Worm (Caenorhabditis elegans) whole organism, late embryonic: Measurements from ENCODE around the gene let-418.

Experiments
- C08G9.2 ChIP-seq: sonication (generic microtip); optimal IDR thresholded peaks from 2 replicates; lab custom pipeline; 2016; ENCODE audit warnings: mild to moderate bottlenecking, missing genetic modification characterization, moderate library complexity, missing compliant biosample characterization
- K09A11.1 ChIP-seq: sonication (generic microtip); optimal IDR thresholded peaks from 2 replicates; lab custom pipeline; 2017; ENCODE audit warnings: antibody characterized with exemption, mild to moderate bottlenecking, missing genetic modification characterization, missing compliant biosample characterization; ENCODE audit not compliant: insufficient read depth
- ceh-14 ChIP-seq: sonication (generic microtip); optimal IDR thresholded peaks from 2 replicates; lab custom pipeline; 2016; ENCODE audit warnings: missing genotype, missing genetic modification characterization, missing compliant biosample characterization
- ceh-19 ChIP-seq: fragments of 200-800 bp; sonication (Bioruptor generic); optimal IDR thresholded peaks from 2 replicates; lab custom pipeline; 2018; ENCODE audit warnings: mild to moderate bottlenecking, missing genetic modification characterization, missing compliant biosample characterization
- ceh-31 ChIP-seq: sonication (generic microtip); optimal IDR thresholded peaks from 2 replicates; lab custom pipeline; 2016; ENCODE audit warnings: missing genetic modification characterization, missing compliant biosample characterization
- ceh-34 ChIP-seq: sonication (generic microtip); optimal IDR thresholded peaks from 2 replicates; lab custom pipeline; 2016; ENCODE audit warnings: mild to moderate bottlenecking, missing genetic modification characterization, missing compliant biosample characterization
- ceh-48 ChIP-seq: sonication (generic microtip); optimal IDR thresholded peaks from 2 replicates; lab custom pipeline; 2016; ENCODE audit warnings: missing genetic modification characterization, inconsistent platforms, missing compliant biosample characterization
- ceh-6 ChIP-seq: fragments of 200-800 bp; sonication (Bioruptor generic); optimal IDR thresholded peaks from 2 replicates; lab custom pipeline; 2018; ENCODE audit warnings: mild to moderate bottlenecking, missing genetic modification characterization, missing compliant biosample characterization
- elt-2 ChIP-seq: sonication (generic microtip); optimal IDR thresholded peaks from 2 replicates; lab custom pipeline; 2016; ENCODE audit warnings: missing genetic modification reagents, missing genetic modification characterization, missing compliant biosample characterization
- elt-4 ChIP-seq: sonication (generic microtip); optimal IDR thresholded peaks from 2 replicates; lab custom pipeline; 2016; ENCODE audit warnings: missing genetic modification characterization, missing compliant biosample characterization
- ets-4 ChIP-seq: sonication (generic microtip); optimal IDR thresholded peaks from 2 replicates; lab custom pipeline; 2016; ENCODE audit warnings: missing genetic modification characterization, missing compliant biosample characterization
- eyg-1 ChIP-seq: sonication (generic microtip); optimal IDR thresholded peaks from 2 replicates; lab custom pipeline; 2016; ENCODE audit warnings: missing genotype, missing genetic modification characterization, missing compliant biosample characterization
- fax-1 ChIP-seq: sonication (generic microtip); optimal IDR thresholded peaks from 2 replicates; lab custom pipeline; 2016; ENCODE audit warnings: missing genotype, missing genetic modification characterization, missing compliant biosample characterization
- fkh-10 ChIP-seq: fragments of 150-350 bp; optimal IDR thresholded peaks from 2 replicates; lab custom pipeline; 2014; ENCODE audit warnings: missing biosample characterization, missing genetic modification reagents, missing genetic modification characterization
- hlh-13 ChIP-seq: fragments of 200-800 bp; sonication (Bioruptor generic); optimal IDR thresholded peaks from 2 replicates; lab custom pipeline; 2018; ENCODE audit warnings: mild to moderate bottlenecking, missing genetic modification characterization, missing compliant biosample characterization
- hlh-30 ChIP-seq: sonication (generic microtip); optimal IDR thresholded peaks from 2 replicates; lab custom pipeline; 2017; ENCODE audit warnings: antibody characterized with exemption, missing genetic modification characterization, missing compliant biosample characterization; ENCODE audit not compliant: insufficient read depth
- hlh-8 ChIP-seq: sonication (generic microtip); optimal IDR thresholded peaks from 2 replicates; lab custom pipeline; 2016; ENCODE audit warnings: missing genotype, missing genetic modification characterization, missing compliant biosample characterization
- lin-11 ChIP-seq: fragments of 200-800 bp; sonication (Bioruptor generic); optimal IDR thresholded peaks from 2 replicates; lab custom pipeline; 2018; ENCODE audit warnings: mild to moderate bottlenecking, missing genetic modification characterization, missing compliant biosample characterization
- madf-2 ChIP-seq: sonication (generic microtip); optimal IDR thresholded peaks from 2 replicates; lab custom pipeline; 2017; ENCODE audit warnings: missing genetic modification characterization, missing compliant biosample characterization
- odd-2 ChIP-seq: sonication (generic microtip); optimal IDR thresholded peaks from 2 replicates; lab custom pipeline; 2017; ENCODE audit warnings: antibody characterized with exemption, mild to moderate bottlenecking, missing genetic modification characterization, missing compliant biosample characterization
- pag-3 ChIP-seq: sonication (generic microtip); optimal IDR thresholded peaks from 2 replicates; lab custom pipeline; 2016; ENCODE audit warnings: missing compliant biosample characterization, missing genetic modification characterization, borderline replicate concordance
- pha-2 ChIP-seq: sonication (generic microtip); optimal IDR thresholded peaks from 2 replicates; lab custom pipeline; 2017; ENCODE audit warnings: mild to moderate bottlenecking, missing genetic modification characterization, missing compliant biosample characterization
- pqm-1 ChIP-seq: sonication (generic microtip); optimal IDR thresholded peaks from 2 replicates; lab custom pipeline; 2016; ENCODE audit warnings: missing genetic modification characterization, missing compliant biosample characterization
- pros-1 ChIP-seq: fragments of 150-350 bp; optimal IDR thresholded peaks from 2 replicates; lab custom pipeline; 2014; ENCODE audit warnings: missing biosample characterization, missing genetic modification reagents, missing genetic modification characterization
- rnt-1 ChIP-seq: sonication (generic microtip); optimal IDR thresholded peaks from 2 replicates; lab custom pipeline; 2016; ENCODE audit warnings: missing genetic modification characterization, missing compliant biosample characterization
- sox-4 ChIP-seq: sonication (generic microtip); optimal IDR thresholded peaks from 2 replicates; lab custom pipeline; 2017; ENCODE audit warnings: mild to moderate bottlenecking, missing genetic modification characterization, inconsistent platforms, missing compliant biosample characterization
- tbx-2 ChIP-seq: sonication (generic microtip); optimal IDR thresholded peaks from 2 replicates; lab custom pipeline; 2016; ENCODE audit warnings: missing genetic modification characterization, missing compliant biosample characterization
- ttx-3 ChIP-seq: sonication (generic microtip); optimal IDR thresholded peaks from 2 replicates; lab custom pipeline; 2016; ENCODE audit warnings: missing genetic modification reagents, missing genetic modification characterization, missing compliant biosample characterization
- unc-55 ChIP-seq: sonication (generic microtip); optimal IDR thresholded peaks from 2 replicates; lab custom pipeline; 2017; ENCODE audit warnings: missing biosample characterization, missing genetic modification reagents, missing genetic modification characterization
- zip-5 ChIP-seq: sonication (generic microtip); optimal IDR thresholded peaks from 2 replicates; lab custom pipeline; 2016; ENCODE audit warnings: missing genetic modification characterization, missing compliant biosample characterization
- ztf-16 ChIP-seq: sonication (generic microtip); optimal IDR thresholded peaks from 2 replicates; lab custom pipeline; 2017; ENCODE audit warnings: missing genetic modification characterization, missing compliant biosample characterization

The let-418 gene

DNA sequence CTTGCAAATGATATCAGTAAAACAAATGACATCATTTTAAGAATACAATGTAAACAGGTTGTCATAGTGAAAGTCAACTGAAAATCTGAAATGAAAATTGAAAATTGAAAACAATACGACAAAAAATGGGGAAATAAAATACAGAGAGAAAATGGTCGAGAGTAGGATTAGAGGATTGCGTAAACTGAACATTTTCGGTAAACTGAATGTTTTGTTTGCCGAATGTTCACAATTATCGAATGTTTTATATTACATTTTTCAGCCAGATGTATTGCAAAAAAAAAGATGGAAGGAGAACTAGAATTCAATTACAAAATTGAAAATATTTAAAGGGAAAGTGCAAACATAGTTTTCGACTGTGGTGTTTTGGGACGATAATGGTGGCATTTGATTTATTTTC lies 38.5 kb downstream of the let-418 start, which contains the start of gene F26F12.5:
Gene F26F12.5 (minus strand): TSS at position 101 of the 400 bp plus-strand sequence.
- no peak for TF ChIP-seq tbx-2 (tag; lab: Kevin White, UChicago)
- TF ChIP-seq pag-3 (tag; lab: Kevin White, UChicago) = no peak
- TF ChIP-seq ceh-14 = no peak
- no peak for TF ChIP-seq ceh-6 (GFP tag; lab: Kevin White, UChicago)
- no peak for TF ChIP-seq eyg-1 (tag; lab: Kevin White, UChicago)
- TF ChIP-seq elt-2 (tag; lab: Kevin White, UChicago) = no peak
- no peak for TF ChIP-seq C08G9.2 (tag; lab: Kevin White, UChicago)
- no peak for TF ChIP-seq odd-2 (tag; lab: Kevin White, UChicago)
- no peak for TF ChIP-seq ceh-34 (tag; lab: Kevin White, UChicago)
- TF ChIP-seq hlh-8 (tag; lab: Kevin White, UChicago) = no peak
- TF ChIP-seq lin-11 = no peak
- no peak for TF ChIP-seq pros-1 (tag; lab: Kevin White, UChicago)
- TF ChIP-seq ets-4 (tag; lab: Kevin White, UChicago) = no peak
- no peak for TF ChIP-seq ztf-16
- TF ChIP-seq pqm-1 (tag; lab: Kevin White, UChicago) = no peak
- no peak for TF ChIP-seq ceh-48 (tag; lab: Kevin White, UChicago)
- TF ChIP-seq, all 69 proteins: peak for 0

DNA sequence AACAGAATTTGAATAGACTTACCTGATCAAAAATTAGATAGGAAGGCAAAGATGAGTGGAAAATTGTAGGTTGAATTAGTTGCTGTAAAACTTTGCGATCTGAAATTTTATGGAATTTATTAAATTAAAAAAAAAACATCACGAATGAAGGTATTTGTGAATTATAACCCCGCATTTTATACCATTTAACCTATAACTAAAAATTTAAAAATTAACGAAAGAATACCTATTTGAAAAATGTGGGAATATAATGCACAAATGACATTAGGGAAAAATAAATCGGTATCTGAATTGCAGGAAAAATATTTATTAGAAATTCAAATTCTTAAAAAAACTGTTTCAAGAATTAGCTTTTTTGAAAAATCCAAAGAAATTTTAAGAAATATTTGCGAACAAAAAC lies 42.6 kb downstream of the let-418 start, which contains the start of gene F26F12.4:
Gene F26F12.4 (minus strand): TSS at position 101 of the 400 bp plus-strand sequence.
- TF ChIP-seq ceh-14 = no peak
- no peak for TF ChIP-seq ceh-31 (tag; lab: Kevin White, UChicago)
- no peak for TF ChIP-seq ceh-19 (GFP tag; lab: Kevin White, UChicago)
- no peak for TF ChIP-seq fkh-10
- TF ChIP-seq unc-55 = no peak
- TF ChIP-seq ttx-3 = no peak
- no peak for TF ChIP-seq hlh-30
- TF ChIP-seq elt-4 (tag; lab: Kevin White, UChicago) = no peak
- TF ChIP-seq pag-3 (tag; lab: Kevin White, UChicago) = no peak
- TF ChIP-seq, all 69 proteins: peak for 0

- TF ChIP-seq ceh-6 (GFP tag; lab: Kevin White, UChicago) = no peak
- no peak for TF ChIP-seq K09A11.1 (tag; lab: Kevin White, UChicago)
- no peak for TF ChIP-seq pros-1 (tag; lab: Kevin White, UChicago)
These were observed 45.1 kb downstream of the let-418 start, which contains the start of gene C02G6.2 for ce11 chrV:5871759-5872158. Gene C02G6.2 (plus strand): TSS chrV:5872059.

DNA sequence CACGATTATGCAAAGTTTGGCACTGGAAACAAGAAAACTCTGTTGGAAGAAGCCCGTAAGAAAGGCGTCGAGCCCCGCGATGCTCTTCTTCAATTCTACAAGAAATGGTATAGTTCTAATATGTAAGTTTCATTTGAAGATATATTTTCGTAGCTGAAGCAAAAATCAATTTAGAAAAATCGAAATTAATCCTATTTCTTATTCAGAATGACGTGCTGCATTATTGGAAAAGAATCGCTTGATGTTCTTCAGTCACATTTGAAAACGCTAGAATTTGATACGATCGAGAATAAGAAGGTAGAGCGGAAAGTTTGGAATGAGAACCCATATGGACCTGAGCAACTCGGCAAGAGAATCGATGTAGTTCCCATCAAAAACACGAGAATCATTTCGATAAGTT lies 50.3 kb downstream of the let-418 start:
- TF ChIP-seq ceh-34 (tag; lab: Kevin White, UChicago) = no peak
- TF ChIP-seq hlh-13 = no peak
- no peak for TF ChIP-seq tbx-2 (tag; lab: Kevin White, UChicago)
- no peak for TF ChIP-seq hlh-8 (tag; lab: Kevin White, UChicago)

- no peak for TF ChIP-seq fax-1 (tag; lab: Kevin White, UChicago)
- no peak for TF ChIP-seq unc-55
- no peak for TF ChIP-seq C08G9.2 (tag; lab: Kevin White, UChicago)
- no peak for TF ChIP-seq pha-2 (tag; lab: Kevin White, UChicago)
- no peak for TF ChIP-seq sox-4 (tag; lab: Kevin White, UChicago)
- no peak for TF ChIP-seq ceh-31 (tag; lab: Kevin White, UChicago)
- TF ChIP-seq madf-2 (tag; lab: Kevin White, UChicago) = no peak
- no peak for TF ChIP-seq rnt-1 (tag; lab: Kevin White, UChicago)
- TF ChIP-seq zip-5 (tag; lab: Kevin White, UChicago) = no peak
- TF ChIP-seq ets-4 (tag; lab: Kevin White, UChicago) = no peak
- TF ChIP-seq, all 69 proteins: peak for 0
These were observed 53.4 kb downstream of the let-418 start, which contains the start of gene C02G6.3 for ce11 chrV:5880064-5880463. Gene C02G6.3 (plus strand): TSS chrV:5880364.
